Worm (Caenorhabditis elegans) whole organism, young adult: ENCODE data around the gene F49C5.5.

ENCODE experiments used
- B0035.1 ChIP-seq: sonication (generic microtip); optimal IDR thresholded peaks from 2 replicates; lab custom pipeline; 2016; ENCODE audit warnings: missing genetic modification characterization, mild to moderate bottlenecking, missing compliant biosample characterization, missing genotype, missing genetic modification reagents
- B0261.1 ChIP-seq: sonication (generic microtip); optimal IDR thresholded peaks from 2 replicates; lab custom pipeline; 2016; ENCODE audit warnings: mild to moderate bottlenecking, missing genetic modification characterization, moderate library complexity, missing compliant biosample characterization
- B0336.3 ChIP-seq: fragments of 200-800 bp; sonication (Bioruptor generic); IDR thresholded peaks from 2 replicates; pipeline ENCODE4 v1.3.6; 2022; ENCODE audit warnings: missing genetic modification characterization, missing compliant biosample characterization
- C17E4.6 ChIP-seq: fragments of 200-800 bp; sonication (Bioruptor generic); IDR thresholded peaks from 2 replicates; pipeline ENCODE4 v1.3.6; 2022; ENCODE audit warnings: missing genetic modification reagents, missing genetic modification characterization, missing compliant biosample characterization
- D2030.7 ChIP-seq: fragments of 200-800 bp; sonication (Bioruptor generic); IDR thresholded peaks from 2 replicates; pipeline ENCODE4 v1.3.6; 2022; ENCODE audit warnings: missing genetic modification reagents, missing genetic modification characterization, missing compliant biosample characterization
- F22D6.2 ChIP-seq: sonication (generic microtip); optimal IDR thresholded peaks from 2 replicates; lab custom pipeline; 2016; ENCODE audit warnings: mild to moderate bottlenecking, missing genetic modification characterization, missing compliant biosample characterization
- F39B2.1 ChIP-seq: fragments of 200-800 bp; sonication (Bioruptor generic); IDR thresholded peaks from 2 replicates; pipeline ENCODE4 v1.3.6; 2022; ENCODE audit warnings: missing genetic modification reagents, missing genetic modification characterization, missing compliant biosample characterization
- F57A8.1 ChIP-seq: fragments of 200-800 bp; sonication (Bioruptor generic); optimal IDR thresholded peaks from 2 replicates; lab custom pipeline; 2018; ENCODE audit warnings: mild to moderate bottlenecking, missing genetic modification characterization, moderate library complexity, missing compliant biosample characterization
- T07F8.4 ChIP-seq: sonication (generic microtip); optimal IDR thresholded peaks from 2 replicates; lab custom pipeline; 2016; ENCODE audit warnings: mild to moderate bottlenecking, missing genetic modification characterization, moderate library complexity, missing compliant biosample characterization
- Y79H2A.3 ChIP-seq: fragments of 200-800 bp; sonication (Bioruptor generic); conservative IDR thresholded peaks from 2 replicates; pipeline ENCODE4 v1.3.6; 2022; ENCODE audit warnings: missing genetic modification reagents, missing genetic modification characterization, missing compliant biosample characterization
- akir-1 ChIP-seq: fragments of 200-800 bp; sonication (Bioruptor generic); optimal IDR thresholded peaks from 2 replicates; lab custom pipeline; 2018; ENCODE audit warnings: mild to moderate bottlenecking, missing genetic modification characterization, moderate library complexity, missing compliant biosample characterization
- aptf-2 ChIP-seq: fragments of 200-800 bp; sonication (Bioruptor generic); conservative IDR thresholded peaks from 2 replicates; pipeline ENCODE4 v1.3.6; 2022; ENCODE audit warnings: missing genetic modification reagents, missing genetic modification characterization, missing compliant biosample characterization
- aptf-3 ChIP-seq: fragments of 200-800 bp; sonication (Bioruptor generic); IDR thresholded peaks from 2 replicates; pipeline ENCODE4 v1.3.6; 2022; ENCODE audit warnings: missing genetic modification characterization, missing compliant biosample characterization
- atf-7 ChIP-seq: sonication (generic microtip); optimal IDR thresholded peaks from 2 replicates; lab custom pipeline; 2017; ENCODE audit warnings: mild to moderate bottlenecking, missing genetic modification characterization, missing compliant biosample characterization
- attf-3 ChIP-seq: fragments of 200-800 bp; sonication (Bioruptor generic); conservative IDR thresholded peaks from 2 replicates; pipeline ENCODE4 v1.3.6; 2022; ENCODE audit warnings: missing genetic modification reagents, missing genetic modification characterization, missing compliant biosample characterization
- attf-6 ChIP-seq: fragments of 200-800 bp; sonication (Bioruptor generic); IDR thresholded peaks from 2 replicates; pipeline ENCODE4 v1.3.6; 2022; ENCODE audit warnings: missing genetic modification reagents, missing genetic modification characterization, missing compliant biosample characterization
- bed-1 ChIP-seq: fragments of 200-800 bp; sonication (Bioruptor generic); IDR thresholded peaks from 2 replicates; pipeline ENCODE4 v1.3.6; 2022; ENCODE audit warnings: missing genetic modification reagents, missing genetic modification characterization, missing compliant biosample characterization
- ceh-79 ChIP-seq: sonication (generic microtip); optimal IDR thresholded peaks from 2 replicates; lab custom pipeline; 2017; ENCODE audit warnings: mild to moderate bottlenecking, missing genetic modification characterization, missing compliant biosample characterization
- ceh-91 ChIP-seq: fragments of 200-800 bp; sonication (Bioruptor generic); IDR thresholded peaks from 2 replicates; pipeline ENCODE4 v1.3.6; 2022; ENCODE audit warnings: missing genetic modification reagents, missing genetic modification characterization, missing compliant biosample characterization
- chd-7 ChIP-seq: sonication (generic microtip); optimal IDR thresholded peaks from 2 replicates; lab custom pipeline; 2016; ENCODE audit warnings: mild to moderate bottlenecking, missing genetic modification characterization, moderate library complexity, missing compliant biosample characterization
- dpl-1 ChIP-seq: fragments of 150-350 bp; optimal IDR thresholded peaks from 2 replicates; lab custom pipeline; 2014; ENCODE audit warnings: missing biosample characterization, missing genetic modification reagents, missing genetic modification characterization
- egl-44 ChIP-seq: fragments of 200-800 bp; sonication (Bioruptor generic); IDR thresholded peaks from 2 replicates; pipeline ENCODE4 v1.3.6; 2022; ENCODE audit warnings: missing genetic modification reagents, missing genetic modification characterization, missing compliant biosample characterization
- ets-4 ChIP-seq: fragments of 200-800 bp; sonication (Bioruptor generic); optimal IDR thresholded peaks from 2 replicates; lab custom pipeline; 2018; ENCODE audit warnings: mild to moderate bottlenecking, missing genetic modification characterization, missing compliant biosample characterization
- gei-17 ChIP-seq: fragments of 200-800 bp; sonication (Bioruptor generic); optimal IDR thresholded peaks from 2 replicates; lab custom pipeline; 2018; ENCODE audit warnings: mild to moderate bottlenecking, missing genetic modification characterization, missing compliant biosample characterization
- him-1 ChIP-seq: sonication (generic microtip); optimal IDR thresholded peaks from 2 replicates; lab custom pipeline; 2016; ENCODE audit warnings: missing genotype, missing genetic modification reagents, missing genetic modification characterization, missing compliant biosample characterization
- hlh-12 ChIP-seq: sonication (generic microtip); optimal IDR thresholded peaks from 2 replicates; lab custom pipeline; 2016; ENCODE audit warnings: missing genetic modification characterization, missing compliant biosample characterization
- hmg-20 ChIP-seq: fragments of 200-800 bp; sonication (Bioruptor generic); IDR thresholded peaks from 2 replicates; pipeline ENCODE4 v1.3.6; 2022; ENCODE audit warnings: missing genetic modification reagents, missing genetic modification characterization, missing compliant biosample characterization
- lag-1 ChIP-seq: fragments of 200-800 bp; sonication (Bioruptor generic); IDR thresholded peaks from 2 replicates; pipeline ENCODE4 v1.3.6; 2022; ENCODE audit warnings: missing genetic modification reagents, missing genetic modification characterization, missing compliant biosample characterization
- lir-1 ChIP-seq: fragments of 200-800 bp; sonication (Bioruptor generic); conservative IDR thresholded peaks from 2 replicates; pipeline ENCODE4 v1.3.6; 2022; ENCODE audit warnings: missing genetic modification reagents, missing genetic modification characterization, missing compliant biosample characterization
- madf-6 ChIP-seq: fragments of 200-800 bp; sonication (Bioruptor generic); IDR thresholded peaks from 2 replicates; pipeline ENCODE4 v1.3.6; 2022; ENCODE audit warnings: missing genetic modification reagents, missing genetic modification characterization, missing compliant biosample characterization
- mcd-1 ChIP-seq: fragments of 200-800 bp; sonication (Bioruptor generic); IDR thresholded peaks from 2 replicates; pipeline ENCODE4 v1.3.6; 2022; ENCODE audit warnings: missing genetic modification reagents, missing genetic modification characterization, missing compliant biosample characterization
- mel-28 ChIP-seq: sonication (generic microtip); optimal IDR thresholded peaks from 2 replicates; lab custom pipeline; 2016; ENCODE audit warnings: borderline replicate concordance, mild to moderate bottlenecking, missing genetic modification characterization, missing compliant biosample characterization
- mes-4 ChIP-seq: sonication (generic microtip); optimal IDR thresholded peaks from 2 replicates; lab custom pipeline; 2016; ENCODE audit warnings: missing genotype, missing genetic modification characterization, missing compliant biosample characterization
- nhr-179 ChIP-seq: sonication (generic microtip); optimal IDR thresholded peaks from 2 replicates; lab custom pipeline; 2016; ENCODE audit warnings: mild to moderate bottlenecking, missing genetic modification characterization, missing compliant biosample characterization
- nhr-27 ChIP-seq: fragments of 200-800 bp; sonication (Bioruptor generic); optimal IDR thresholded peaks from 2 replicates; lab custom pipeline; 2018; ENCODE audit warnings: mild to moderate bottlenecking, missing genetic modification characterization, moderate library complexity, missing compliant biosample characterization
- rec-8 ChIP-seq, 2 experiments: sonication (generic microtip); optimal IDR thresholded peaks; 2 replicates each; lab custom pipeline; 2016; ENCODE audit warnings: mild to moderate bottlenecking in 2 of 2, missing genetic modification characterization in 2 of 2, missing genetic modification reagents in 2 of 2, missing genotype in 2 of 2, missing biosample characterization in 1 of 2, missing compliant biosample characterization in 1 of 2, moderate library complexity in 1 of 2
- repo-1 ChIP-seq: sonication (generic microtip); optimal IDR thresholded peaks from 2 replicates; lab custom pipeline; 2017; ENCODE audit warnings: mild to moderate bottlenecking, missing genetic modification characterization, missing compliant biosample characterization
- rpc-1 ChIP-seq, 2 experiments: fragments of 150-350 bp in 1 of 2; sonication (generic microtip) in 1 of 2; optimal IDR thresholded peaks; 2 replicates each; lab custom pipeline; 2014 to 2018; ENCODE audit warnings: missing biosample characterization in 1 of 2, missing genetic modification characterization in 1 of 2, missing genetic modification reagents in 1 of 2, missing genotype in 1 of 2
- somi-1 ChIP-seq: fragments of 200-800 bp; sonication (Bioruptor generic); optimal IDR thresholded peaks from 2 replicates; lab custom pipeline; 2018; ENCODE audit warnings: mild to moderate bottlenecking, missing genetic modification characterization, missing compliant biosample characterization
- tbp1 ChIP-seq: fragments of 200-800 bp; sonication (Bioruptor generic); optimal IDR thresholded peaks from 2 replicates; lab custom pipeline; 2018; ENCODE audit warnings: mild to moderate bottlenecking, missing genetic modification characterization, missing compliant biosample characterization
- tbx-9 ChIP-seq: sonication (generic microtip); optimal IDR thresholded peaks from 2 replicates; lab custom pipeline; 2016; ENCODE audit warnings: borderline replicate concordance, missing genetic modification characterization, inconsistent platforms, missing compliant biosample characterization
- tlf-1 ChIP-seq: fragments of 200-800 bp; sonication (Bioruptor generic); optimal IDR thresholded peaks from 2 replicates; lab custom pipeline; 2018; ENCODE audit warnings: mild to moderate bottlenecking, missing genetic modification characterization, missing compliant biosample characterization
- xnd-1 ChIP-seq: sonication (generic microtip); optimal IDR thresholded peaks from 2 replicates; lab custom pipeline; 2016; ENCODE audit warnings: missing genotype, missing genetic modification reagents, missing genetic modification characterization, missing compliant biosample characterization
- zfh-2 ChIP-seq: fragments of 200-800 bp; sonication (Bioruptor generic); conservative IDR thresholded peaks from 2 replicates; pipeline ENCODE4 v1.3.6; 2022; ENCODE audit warnings: missing genetic modification reagents, missing genetic modification characterization, missing compliant biosample characterization
- zim-3 ChIP-seq: sonication (generic microtip); optimal IDR thresholded peaks from 2 replicates; lab custom pipeline; 2017; ENCODE audit warnings: mild to moderate bottlenecking, missing genetic modification characterization, moderate library complexity, missing compliant biosample characterization
- ztf-6 ChIP-seq: fragments of 200-800 bp; sonication (Bioruptor generic); IDR thresholded peaks from 2 replicates; pipeline ENCODE4 v1.3.6; 2022; ENCODE audit warnings: missing genetic modification reagents, missing genetic modification characterization, missing compliant biosample characterization

The F49C5.5 gene

DNA sequence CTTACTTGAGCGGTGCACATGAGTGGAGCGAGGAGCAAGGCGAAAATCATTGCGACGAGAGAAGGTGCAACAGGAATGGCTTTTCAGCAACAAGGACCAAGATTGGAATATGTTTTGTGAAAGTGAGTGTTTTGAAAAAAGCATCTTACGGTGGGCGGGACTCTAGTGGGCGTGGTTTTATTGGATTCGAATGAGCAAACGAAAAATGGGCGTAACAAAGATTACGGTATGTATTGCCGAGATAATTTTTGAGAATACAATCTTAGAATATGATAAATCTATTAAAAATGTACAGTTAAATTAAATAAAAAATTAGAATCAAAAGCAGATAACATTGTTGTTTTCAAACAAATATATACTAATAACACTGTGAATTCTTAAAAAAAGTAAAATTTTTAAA is 13.9 kb upstream of the F49C5.5 start, which contains the start of gene F49C5.12:
TSS of gene F49C5.12 (minus strand) at position 101 of the 400 bp plus-strand sequence.
- no peak for TF ChIP-seq akir-1 (GFP tag; lab: Kevin White, UChicago)
- TF ChIP-seq lir-1 (GFP tag; lab: Robert Waterston, UW): no peak
- TF ChIP-seq egl-44: no peak
- no peak for TF ChIP-seq hmg-20 (GFP tag; lab: Robert Waterston, UW)
- TF ChIP-seq aptf-3: no peak
- no peak for TF ChIP-seq xnd-1
- no peak for TF ChIP-seq repo-1 (tag; lab: Kevin White, UChicago)
- no peak for TF ChIP-seq attf-6 (GFP tag; lab: Robert Waterston, UW)
- no peak for TF ChIP-seq B0035.1 (tag; lab: Kevin White, UChicago)
- TF ChIP-seq mes-4 (tag; lab: Kevin White, UChicago): no peak
- no peak for TF ChIP-seq hlh-12 (tag; lab: Kevin White, UChicago)
- no peak for TF ChIP-seq mel-28 (tag; lab: Kevin White, UChicago)
- TF ChIP-seq gei-17: no peak
- TF ChIP-seq rpc-1 (optimal IDR thresholded peaks at IDR 0.05; lab: Kevin White, UChicago): no peak
- TF ChIP-seq rpc-1 (tag; optimal IDR thresholded peaks at IDR 0.05; lab: Kevin White, UChicago): no peak
- TF ChIP-seq lag-1: no peak
- TF ChIP-seq dpl-1: no peak

DNA sequence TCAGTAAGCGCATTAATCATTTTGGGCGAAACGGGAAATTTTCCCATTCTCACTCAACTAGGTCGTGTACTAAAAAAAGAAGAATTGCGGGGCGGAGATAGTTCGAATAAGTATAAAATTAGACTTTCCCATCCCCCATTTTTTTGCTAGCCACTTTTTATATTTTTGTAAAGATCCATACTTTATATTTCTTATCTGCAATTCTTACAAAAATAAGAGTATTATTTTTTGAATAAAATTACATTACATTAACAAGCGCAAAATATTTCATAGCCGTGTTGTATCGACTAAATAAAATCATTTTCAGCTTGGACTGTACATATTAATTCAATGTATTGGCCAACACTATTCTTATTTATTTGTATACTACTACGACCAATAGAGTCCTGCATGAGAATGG is 9.3 kb upstream of the F49C5.5 start, which contains the start of gene F49C5.11:
TSS of gene F49C5.11 (plus strand) at position 301 of the 400 bp plus-strand sequence.
- no peak for TF ChIP-seq ztf-6 (GFP tag; lab: Robert Waterston, UW)
- no peak for TF ChIP-seq tbx-9
- no peak for TF ChIP-seq bed-1
- no peak for TF ChIP-seq somi-1 (GFP tag; lab: Kevin White, UChicago)
- no peak for TF ChIP-seq zfh-2 (GFP tag; lab: Robert Waterston, UW)
- TF ChIP-seq attf-6 (GFP tag; lab: Robert Waterston, UW): no peak
- no peak for TF ChIP-seq tlf-1
- no peak for TF ChIP-seq B0336.3 (GFP tag; lab: Robert Waterston, UW)
- TF ChIP-seq chd-7: no peak
- TF ChIP-seq rec-8 (tag; optimal IDR thresholded peaks at IDR 0.05; lab: Kevin White, UChicago): no peak
- TF ChIP-seq nhr-27: no peak
- no peak for TF ChIP-seq aptf-2 (GFP tag; lab: Robert Waterston, UW)
- no peak for TF ChIP-seq atf-7
- TF ChIP-seq zim-3 (tag; lab: Kevin White, UChicago): no peak
- TF ChIP-seq B0261.1 (tag; lab: Kevin White, UChicago): no peak
- TF ChIP-seq him-1 (tag; lab: Kevin White, UChicago): no peak
- no peak for TF ChIP-seq nhr-179
- no peak for TF ChIP-seq Y79H2A.3 (GFP tag; lab: Robert Waterston, UW)

DNA sequence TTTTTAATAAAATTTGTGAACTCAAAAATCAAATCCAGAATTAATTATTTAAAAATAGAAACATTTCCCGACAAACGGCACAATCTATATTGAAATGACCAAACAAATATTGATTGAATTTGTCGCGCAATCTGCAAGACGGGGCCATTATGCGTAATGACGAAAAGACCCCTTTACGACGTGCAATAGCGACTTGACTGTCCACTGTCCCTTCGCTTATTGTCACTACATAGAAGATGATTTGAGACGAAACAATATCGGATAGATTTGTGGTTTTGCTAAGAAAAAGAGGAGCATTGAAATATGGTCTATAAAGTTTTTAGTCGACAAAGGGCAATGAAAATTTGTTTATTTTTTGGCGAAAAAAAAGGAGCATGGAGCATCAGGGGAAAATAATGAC is 4.6 kb upstream of the F49C5.5 start:
- TF ChIP-seq F22D6.2 (tag; lab: Kevin White, UChicago) (no peak), attf-3 (GFP tag; lab: Robert Waterston, UW) (no peak), hmg-20 (GFP tag; lab: Robert Waterston, UW) (no peak), F57A8.1 (GFP tag; lab: Kevin White, UChicago) (no peak), ceh-91 (no peak), F39B2.1 (GFP tag; lab: Robert Waterston, UW) (no peak), tbp1 (GFP tag; lab: Kevin White, UChicago) (no peak), mes-4 (tag; lab: Kevin White, UChicago) (no peak), D2030.7 (no peak), ets-4 (GFP tag; lab: Kevin White, UChicago) (no peak), xnd-1 (no peak), C17E4.6 (GFP tag; lab: Robert Waterston, UW) (no peak), mcd-1 (GFP tag; lab: Robert Waterston, UW) (no peak), hlh-12 (tag; lab: Kevin White, UChicago) (no peak), T07F8.4 (tag; lab: Kevin White, UChicago) (no peak), lir-1 (GFP tag; lab: Robert Waterston, UW) (no peak), madf-6 (no peak), ceh-79 (tag; lab: Kevin White, UChicago) (no peak)
